Worm (Caenorhabditis elegans) whole organism, mixed stage, embryonic: ENCODE results near the gene W09G10.9.

Experiments
- M03D4.4 ChIP-seq: sonication (generic microtip); optimal IDR thresholded peaks from 2 replicates; lab custom pipeline; 2017; ENCODE audit warnings: mild to moderate bottlenecking, missing genetic modification characterization, missing compliant biosample characterization
- ceh-83 ChIP-seq: fragments of 200-800 bp; sonication (Bioruptor generic); optimal IDR thresholded peaks from 2 replicates; lab custom pipeline; 2018; ENCODE audit warnings: mild to moderate bottlenecking, missing genetic modification characterization, missing compliant biosample characterization
- cnd-1 ChIP-seq: fragments of 200-800 bp; sonication (Bioruptor generic); optimal IDR thresholded peaks from 2 replicates; lab custom pipeline; 2018; ENCODE audit warnings: mild to moderate bottlenecking, missing genetic modification characterization, missing compliant biosample characterization
- drap-1 ChIP-seq: fragments of 200-800 bp; sonication (Bioruptor generic); optimal IDR thresholded peaks from 3 replicates; lab custom pipeline; 2018; ENCODE audit warnings: mild to moderate bottlenecking, missing genetic modification characterization, missing compliant biosample characterization
- elt-1 ChIP-seq: sonication (generic microtip); optimal IDR thresholded peaks from 2 replicates; lab custom pipeline; 2017; ENCODE audit warnings: missing genetic modification characterization, mild to moderate bottlenecking, missing compliant biosample characterization, antibody characterized with exemption, moderate library complexity, borderline replicate concordance; ENCODE audit not compliant: insufficient read depth
- elt-3 ChIP-seq: fragments of 150-350 bp; optimal IDR thresholded peaks from 2 replicates; lab custom pipeline; 2014; ENCODE audit warnings: missing biosample characterization, missing genetic modification characterization
- flh-1 ChIP-seq: fragments of 200-800 bp; sonication (Bioruptor generic); optimal IDR thresholded peaks from 2 replicates; lab custom pipeline; 2018; ENCODE audit warnings: mild to moderate bottlenecking, missing genetic modification characterization, moderate library complexity, missing compliant biosample characterization
- ham-2 ChIP-seq: fragments of 200-800 bp; sonication (Bioruptor generic); optimal IDR thresholded peaks from 2 replicates; lab custom pipeline; 2018; ENCODE audit warnings: mild to moderate bottlenecking, missing genetic modification characterization, missing compliant biosample characterization
- lin-32 ChIP-seq: fragments of 200-800 bp; sonication (Bioruptor generic); optimal IDR thresholded peaks from 2 replicates; lab custom pipeline; 2018; ENCODE audit warnings: mild to moderate bottlenecking, missing genetic modification characterization, missing compliant biosample characterization
- mab-5 ChIP-seq: fragments of 150-350 bp; optimal IDR thresholded peaks from 2 replicates; lab custom pipeline; 2014; ENCODE audit warnings: missing biosample characterization, missing genetic modification characterization
- mls-2 ChIP-seq: sonication (generic microtip); optimal IDR thresholded peaks from 2 replicates; lab custom pipeline; 2016; ENCODE audit warnings: mild to moderate bottlenecking, missing genetic modification characterization, moderate library complexity, missing compliant biosample characterization
- nhr-12 ChIP-seq: fragments of 150-350 bp; optimal IDR thresholded peaks from 2 replicates; lab custom pipeline; 2014; ENCODE audit warnings: missing biosample characterization, missing genetic modification characterization
- nhr-28 ChIP-seq: fragments of 150-350 bp; optimal IDR thresholded peaks from 2 replicates; lab custom pipeline; 2014; ENCODE audit warnings: missing biosample characterization, missing genetic modification characterization
- sem-2 ChIP-seq: fragments of 200-800 bp; sonication (Bioruptor generic); optimal IDR thresholded peaks from 2 replicates; lab custom pipeline; 2018; ENCODE audit warnings: mild to moderate bottlenecking, missing genetic modification characterization, missing compliant biosample characterization
- sptf-1 ChIP-seq: sonication (generic microtip); optimal IDR thresholded peaks from 2 replicates; lab custom pipeline; 2017; ENCODE audit warnings: mild to moderate bottlenecking, missing genetic modification characterization, moderate library complexity, missing compliant biosample characterization
- tbx-8 ChIP-seq: fragments of 200-800 bp; sonication (Bioruptor generic); optimal IDR thresholded peaks from 2 replicates; lab custom pipeline; 2018; ENCODE audit warnings: mild to moderate bottlenecking, missing genetic modification characterization, moderate library complexity, missing compliant biosample characterization
- unc-39 ChIP-seq: fragments of 150-350 bp; optimal IDR thresholded peaks from 2 replicates; lab custom pipeline; 2014; ENCODE audit warnings: missing biosample characterization, missing genetic modification characterization
- zip-8 ChIP-seq: fragments of 150-350 bp; optimal IDR thresholded peaks from 2 replicates; lab custom pipeline; 2014; ENCODE audit warnings: missing biosample characterization, missing genetic modification characterization
- ztf-11 ChIP-seq: fragments of 150-350 bp; optimal IDR thresholded peaks from 2 replicates; lab custom pipeline; 2014; ENCODE audit warnings: missing biosample characterization, missing genetic modification characterization

Gene W09G10.9

ce11 chrII:3570927-3571538, 49.4 kb downstream of the W09G10.9 start, which contains the start of the genes clec-128 and clec-129:
clec-128 (minus strand) TSS chrII:3571027.
clec-129 (plus strand) TSS chrII:3571488.
- no peak for TF ChIP-seq ceh-83
- no peak for TF ChIP-seq cnd-1 (tag; lab: Kevin White, UChicago)
- no peak for TF ChIP-seq sptf-1
- no peak for TF ChIP-seq flh-1
- no peak for TF ChIP-seq M03D4.4 (tag; lab: Kevin White, UChicago)
- TF ChIP-seq drap-1 (GFP tag; lab: Kevin White, UChicago), result no peak
- no peak for TF ChIP-seq sem-2 (GFP tag; lab: Kevin White, UChicago)
- TF ChIP-seq tbx-8 (GFP tag; lab: Kevin White, UChicago), result no peak
- TF ChIP-seq ztf-11 (tag; lab: Kevin White, UChicago), result no peak
- no peak for TF ChIP-seq mab-5 (tag; lab: Kevin White, UChicago)
- TF ChIP-seq elt-1 (tag; lab: Kevin White, UChicago), result no peak
- no peak for TF ChIP-seq lin-32 (GFP tag; lab: Kevin White, UChicago)
- TF ChIP-seq nhr-28 (tag; lab: Kevin White, UChicago), result no peak
- no peak for TF ChIP-seq mls-2 (tag; lab: Kevin White, UChicago)
- no peak for TF ChIP-seq nhr-12
- TF ChIP-seq zip-8 (tag; lab: Kevin White, UChicago), result no peak
- TF ChIP-seq ham-2 (GFP tag; lab: Kevin White, UChicago), result no peak
- no peak for TF ChIP-seq elt-3
- TF ChIP-seq unc-39 (tag; lab: Kevin White, UChicago), result no peak
